Fruit fly (Drosophila melanogaster) S2 (cell line): Measurements from ENCODE around the gene RpS13.

Source experiments
- CG8478 ChIP-seq: fragments of >200 bp; optimal IDR thresholded peaks from 2 replicates; lab custom pipeline; 2018
- CTCF ChIP-seq, 2 experiments: fragments of >200 bp; optimal IDR thresholded peaks; 2 replicates each; lab custom pipeline; 2018

dm6 chr2L:8399863-8400598, 35.6 kb upstream of the RpS13 start, which contains the start of gene CG31898:
- no peak for TF ChIP-seq CG8478 (lab: Kevin White, UChicago)
- no peak for TF ChIP-seq CTCF (optimal IDR thresholded peaks at IDR 0.05; lab: Kevin White, UChicago)
